Worm (Caenorhabditis elegans) whole organism, late embryonic: ENCODE measurements around the gene C34D10.5.

Source experiments
- C08G9.2 ChIP-seq: sonication (generic microtip); optimal IDR thresholded peaks from 2 replicates; lab custom pipeline; 2016; ENCODE audit warnings: mild to moderate bottlenecking, missing genetic modification characterization, moderate library complexity, missing compliant biosample characterization
- C38D4.7 ChIP-seq: fragments of 200-800 bp; sonication (Bioruptor generic); optimal IDR thresholded peaks from 2 replicates; lab custom pipeline; 2018; ENCODE audit warnings: mild to moderate bottlenecking, missing genetic modification characterization, moderate library complexity, missing compliant biosample characterization
- F13H6.1 ChIP-seq: sonication (generic microtip); optimal IDR thresholded peaks from 2 replicates; lab custom pipeline; 2016; ENCODE audit warnings: missing genetic modification characterization, missing compliant biosample characterization
- T23F11.4 ChIP-seq: fragments of 200-800 bp; sonication (Bioruptor generic); optimal IDR thresholded peaks from 2 replicates; lab custom pipeline; 2018; ENCODE audit warnings: mild to moderate bottlenecking, missing genetic modification characterization, missing compliant biosample characterization
- Y22D7AL.16 ChIP-seq: sonication (generic microtip); optimal IDR thresholded peaks from 2 replicates; lab custom pipeline; 2016; ENCODE audit warnings: missing genetic modification characterization, missing compliant biosample characterization
- ahr-1 ChIP-seq: sonication (generic microtip); optimal IDR thresholded peaks from 2 replicates; lab custom pipeline; 2016; ENCODE audit warnings: missing genetic modification characterization, missing compliant biosample characterization
- ceh-14 ChIP-seq: sonication (generic microtip); optimal IDR thresholded peaks from 2 replicates; lab custom pipeline; 2016; ENCODE audit warnings: missing genotype, missing genetic modification characterization, missing compliant biosample characterization
- ceh-18 ChIP-seq: sonication (generic microtip); optimal IDR thresholded peaks from 2 replicates; lab custom pipeline; 2016; ENCODE audit warnings: missing genetic modification characterization, missing compliant biosample characterization
- ceh-19 ChIP-seq: fragments of 200-800 bp; sonication (Bioruptor generic); optimal IDR thresholded peaks from 2 replicates; lab custom pipeline; 2018; ENCODE audit warnings: mild to moderate bottlenecking, missing genetic modification characterization, missing compliant biosample characterization
- ceh-2 ChIP-seq: sonication (generic microtip); optimal IDR thresholded peaks from 2 replicates; lab custom pipeline; 2016; ENCODE audit warnings: missing genotype, missing genetic modification characterization, missing compliant biosample characterization
- ceh-30 ChIP-seq: fragments of 150-350 bp; optimal IDR thresholded peaks from 2 replicates; lab custom pipeline; 2014; ENCODE audit warnings: missing biosample characterization, missing genetic modification characterization
- ceh-31 ChIP-seq: sonication (generic microtip); optimal IDR thresholded peaks from 2 replicates; lab custom pipeline; 2016; ENCODE audit warnings: missing genetic modification characterization, missing compliant biosample characterization
- ceh-34 ChIP-seq: sonication (generic microtip); optimal IDR thresholded peaks from 2 replicates; lab custom pipeline; 2016; ENCODE audit warnings: mild to moderate bottlenecking, missing genetic modification characterization, missing compliant biosample characterization
- che-1 ChIP-seq: sonication (generic microtip); optimal IDR thresholded peaks from 2 replicates; lab custom pipeline; 2016; ENCODE audit warnings: mild to moderate bottlenecking, missing genetic modification characterization, missing compliant biosample characterization
- dve-1 ChIP-seq: sonication (generic microtip); optimal IDR thresholded peaks from 2 replicates; lab custom pipeline; 2017; ENCODE audit warnings: antibody characterized with exemption, mild to moderate bottlenecking, missing genetic modification characterization, missing compliant biosample characterization
- elt-2 ChIP-seq: sonication (generic microtip); optimal IDR thresholded peaks from 2 replicates; lab custom pipeline; 2016; ENCODE audit warnings: missing genetic modification reagents, missing genetic modification characterization, missing compliant biosample characterization
- elt-4 ChIP-seq: sonication (generic microtip); optimal IDR thresholded peaks from 2 replicates; lab custom pipeline; 2016; ENCODE audit warnings: missing genetic modification characterization, missing compliant biosample characterization
- ets-4 ChIP-seq: sonication (generic microtip); optimal IDR thresholded peaks from 2 replicates; lab custom pipeline; 2016; ENCODE audit warnings: missing genetic modification characterization, missing compliant biosample characterization
- eyg-1 ChIP-seq: sonication (generic microtip); optimal IDR thresholded peaks from 2 replicates; lab custom pipeline; 2016; ENCODE audit warnings: missing genotype, missing genetic modification characterization, missing compliant biosample characterization
- fkh-6 ChIP-seq: sonication (generic microtip); optimal IDR thresholded peaks from 2 replicates; lab custom pipeline; 2016; ENCODE audit warnings: missing genetic modification characterization, missing compliant biosample characterization
- gmeb-2 ChIP-seq: sonication (generic microtip); optimal IDR thresholded peaks from 2 replicates; lab custom pipeline; 2016; ENCODE audit warnings: missing genetic modification characterization, inconsistent platforms, missing compliant biosample characterization
- hlh-15 ChIP-seq: sonication (generic microtip); optimal IDR thresholded peaks from 2 replicates; lab custom pipeline; 2016; ENCODE audit warnings: missing genetic modification characterization, missing compliant biosample characterization
- hlh-30 ChIP-seq: sonication (generic microtip); optimal IDR thresholded peaks from 2 replicates; lab custom pipeline; 2017; ENCODE audit warnings: antibody characterized with exemption, missing genetic modification characterization, missing compliant biosample characterization; ENCODE audit not compliant: insufficient read depth
- hlh-6 ChIP-seq: sonication (generic microtip); optimal IDR thresholded peaks from 2 replicates; lab custom pipeline; 2016; ENCODE audit warnings: missing genotype, missing genetic modification characterization, missing compliant biosample characterization
- hlh-8 ChIP-seq: sonication (generic microtip); optimal IDR thresholded peaks from 2 replicates; lab custom pipeline; 2016; ENCODE audit warnings: missing genotype, missing genetic modification characterization, missing compliant biosample characterization
- lim-6 ChIP-seq: sonication (generic microtip); optimal IDR thresholded peaks from 2 replicates; lab custom pipeline; 2016; ENCODE audit warnings: missing genetic modification characterization, missing compliant biosample characterization
- lin-11 ChIP-seq: fragments of 200-800 bp; sonication (Bioruptor generic); optimal IDR thresholded peaks from 2 replicates; lab custom pipeline; 2018; ENCODE audit warnings: mild to moderate bottlenecking, missing genetic modification characterization, missing compliant biosample characterization
- madf-2 ChIP-seq: sonication (generic microtip); optimal IDR thresholded peaks from 2 replicates; lab custom pipeline; 2017; ENCODE audit warnings: missing genetic modification characterization, missing compliant biosample characterization
- mec-3 ChIP-seq: sonication (generic microtip); optimal IDR thresholded peaks from 2 replicates; lab custom pipeline; 2016; ENCODE audit warnings: borderline replicate concordance, missing genetic modification characterization, missing compliant biosample characterization
- nfya-1 ChIP-seq: sonication (generic microtip); optimal IDR thresholded peaks from 2 replicates; lab custom pipeline; 2017; ENCODE audit warnings: missing genetic modification characterization, mild to moderate bottlenecking, missing compliant biosample characterization, antibody characterized with exemption, moderate library complexity
- npax-4 ChIP-seq: sonication (generic microtip); optimal IDR thresholded peaks from 2 replicates; lab custom pipeline; 2016; ENCODE audit warnings: missing genetic modification characterization, missing compliant biosample characterization
- pat-9 ChIP-seq: fragments of 200-800 bp; sonication (Bioruptor generic); optimal IDR thresholded peaks from 2 replicates; lab custom pipeline; 2018; ENCODE audit warnings: mild to moderate bottlenecking, missing genetic modification characterization, moderate library complexity, missing compliant biosample characterization
- pha-2 ChIP-seq: sonication (generic microtip); optimal IDR thresholded peaks from 2 replicates; lab custom pipeline; 2017; ENCODE audit warnings: mild to moderate bottlenecking, missing genetic modification characterization, missing compliant biosample characterization
- pha-4 ChIP-seq: fragments of 150-350 bp; optimal IDR thresholded peaks from 2 replicates; lab custom pipeline; 2018; ENCODE audit warnings: missing biosample characterization, missing genetic modification reagents, missing genetic modification characterization
- pros-1 ChIP-seq: fragments of 150-350 bp; optimal IDR thresholded peaks from 2 replicates; lab custom pipeline; 2014; ENCODE audit warnings: missing biosample characterization, missing genetic modification reagents, missing genetic modification characterization
- ref-2 ChIP-seq: sonication (generic microtip); optimal IDR thresholded peaks from 2 replicates; lab custom pipeline; 2016; ENCODE audit warnings: missing genetic modification characterization, missing compliant biosample characterization
- sdc-2 ChIP-seq: sonication (generic microtip); optimal IDR thresholded peaks from 2 replicates; lab custom pipeline; 2016; ENCODE audit warnings: missing genotype, missing genetic modification characterization, missing compliant biosample characterization
- tbx-2 ChIP-seq: sonication (generic microtip); optimal IDR thresholded peaks from 2 replicates; lab custom pipeline; 2016; ENCODE audit warnings: missing genetic modification characterization, missing compliant biosample characterization
- unc-3 ChIP-seq, 2 experiments: fragments of 200-800 bp in 1 of 2; sonication (Bioruptor generic) in 1 of 2; sonication (generic microtip) in 1 of 2; conservative IDR thresholded peaks in 1 of 2; optimal IDR thresholded peaks in 1 of 2; 2 replicates each; pipeline versions ENCODE4 v1.3.6 to Lab custom; 2016 to 2022; ENCODE audit warnings: missing compliant biosample characterization in 2 of 2, missing genetic modification characterization in 2 of 2, missing genetic modification reagents in 1 of 2
- unc-42 ChIP-seq: sonication (generic microtip); optimal IDR thresholded peaks from 2 replicates; lab custom pipeline; 2016; ENCODE audit warnings: missing genotype, missing genetic modification characterization, missing compliant biosample characterization
- unc-55 ChIP-seq: sonication (generic microtip); optimal IDR thresholded peaks from 2 replicates; lab custom pipeline; 2017; ENCODE audit warnings: missing biosample characterization, missing genetic modification reagents, missing genetic modification characterization
- unc-86 ChIP-seq: sonication (generic microtip); optimal IDR thresholded peaks from 2 replicates; lab custom pipeline; 2016; ENCODE audit warnings: missing genetic modification characterization, missing compliant biosample characterization
- ztf-16 ChIP-seq: sonication (generic microtip); optimal IDR thresholded peaks from 2 replicates; lab custom pipeline; 2017; ENCODE audit warnings: missing genetic modification characterization, missing compliant biosample characterization

The C34D10.5 gene

DNA sequence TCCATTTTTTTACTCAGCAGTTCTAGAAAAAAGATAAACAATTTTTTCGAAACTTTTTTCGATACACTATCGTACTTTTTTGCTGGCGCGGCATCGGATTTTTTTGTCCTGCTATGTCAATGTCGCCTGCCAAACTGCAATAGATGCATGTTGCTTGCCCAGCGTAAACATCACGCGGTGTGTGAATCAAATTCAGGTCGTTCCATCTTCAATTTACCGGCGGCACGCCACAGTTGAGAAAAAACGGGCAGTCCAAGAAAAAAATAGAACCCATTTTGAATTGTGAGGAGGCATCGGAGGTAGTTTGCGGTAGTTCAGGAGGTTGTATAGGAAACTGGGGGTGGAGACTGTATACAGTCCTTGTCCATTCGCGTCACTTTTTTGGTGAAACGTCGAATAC lies 614 bp downstream of the C34D10.5 start:
- TF ChIP-seq ref-2 (tag; lab: Kevin White, UChicago), result no peak
- no peak for TF ChIP-seq hlh-30 (tag; lab: Kevin White, UChicago)
- TF ChIP-seq Y22D7AL.16 (tag; lab: Kevin White, UChicago), result no peak
- no peak for TF ChIP-seq lin-11
- no peak for TF ChIP-seq ztf-16 (tag; lab: Kevin White, UChicago)
- TF ChIP-seq pha-4 (tag; lab: Kevin White, UChicago), result no peak
- no peak for TF ChIP-seq fkh-6 (tag; lab: Kevin White, UChicago)
- TF ChIP-seq hlh-15 (tag; lab: Kevin White, UChicago), result no peak
- no peak for TF ChIP-seq hlh-8 (tag; lab: Kevin White, UChicago)
- TF ChIP-seq ceh-19 (GFP tag; lab: Kevin White, UChicago), result no peak
- TF ChIP-seq elt-4 (tag; lab: Kevin White, UChicago), result no peak
- TF ChIP-seq che-1 (tag; lab: Kevin White, UChicago), result no peak
- no peak for TF ChIP-seq C08G9.2 (tag; lab: Kevin White, UChicago)
- TF ChIP-seq F13H6.1 (tag; lab: Kevin White, UChicago), result no peak

DNA sequence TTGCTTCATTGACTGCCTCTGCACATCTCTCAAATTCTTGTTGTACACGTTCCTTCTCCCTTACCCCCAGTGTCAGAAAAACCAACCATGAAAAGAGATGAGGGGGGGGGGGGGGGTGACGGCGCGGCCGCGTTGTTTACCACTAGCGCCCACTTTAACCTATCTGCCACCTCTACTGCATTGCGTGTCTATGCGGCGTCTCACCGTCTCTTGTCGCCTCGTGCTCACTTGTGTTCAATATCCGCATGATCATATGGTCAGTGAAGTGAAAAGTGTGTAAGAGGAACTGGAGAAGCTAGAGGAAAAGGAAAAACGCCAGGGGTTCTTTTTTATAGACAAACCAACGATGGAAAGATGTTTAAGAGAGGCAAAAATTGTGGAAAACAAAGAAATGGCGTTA lies 1.8 kb downstream of the C34D10.5 start:
- TF ChIP-seq unc-55 (peak; percentile 0), ceh-14 (tag; lab: Kevin White, UChicago) (peak; percentile 25), dve-1 (peak; percentile 21), ceh-2 (tag; lab: Kevin White, UChicago) (peak; percentile 36), elt-4 (tag; lab: Kevin White, UChicago) (no peak), gmeb-2 (no peak), hlh-30 (tag; lab: Kevin White, UChicago) (peak; percentile 90), ceh-31 (tag; lab: Kevin White, UChicago) (peak; percentile 65), elt-2 (tag; lab: Kevin White, UChicago) (no peak), ceh-19 (GFP tag; lab: Kevin White, UChicago) (peak; percentile 34), ceh-34 (tag; lab: Kevin White, UChicago) (peak; percentile 24), nfya-1 (peak; percentile 31), tbx-2 (tag; lab: Kevin White, UChicago) (peak; percentile 66), T23F11.4 (peak; percentile 49), C38D4.7 (GFP tag; lab: Kevin White, UChicago) (no peak), ets-4 (tag; lab: Kevin White, UChicago) (no peak), F13H6.1 (tag; lab: Kevin White, UChicago) (peak; percentile 62), pros-1 (tag; lab: Kevin White, UChicago) (peak; percentile 68), sdc-2 (tag; lab: Kevin White, UChicago) (peak; percentile 37), ceh-18 (tag; lab: Kevin White, UChicago) (peak; percentile 82)

DNA sequence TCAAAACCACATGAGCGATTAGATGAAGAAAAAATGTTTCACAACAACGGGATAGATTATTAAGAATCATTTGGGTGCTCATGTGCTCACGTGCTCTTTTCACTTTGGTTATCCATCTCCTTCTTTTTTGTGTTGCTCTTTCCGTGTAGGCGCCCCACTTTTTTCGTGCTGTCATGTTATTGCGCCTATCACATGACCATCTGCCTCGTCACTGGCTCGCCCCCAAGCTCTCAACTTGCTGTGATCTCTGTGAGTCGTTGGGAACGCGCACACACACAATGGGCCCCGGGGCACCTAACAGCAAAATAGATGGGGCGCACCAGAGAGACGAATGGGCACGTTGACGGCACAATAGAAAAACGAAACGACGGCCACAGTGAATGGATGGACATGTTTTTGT lies 3.8 kb downstream of the C34D10.5 start:
- TF ChIP-seq ceh-18 (tag; lab: Kevin White, UChicago), result peak; percentile 78
- peak; percentile 35 for TF ChIP-seq unc-42 (tag; lab: Kevin White, UChicago)
- no peak for TF ChIP-seq ceh-30 (tag; lab: Kevin White, UChicago)
- TF ChIP-seq pha-4 (tag; lab: Kevin White, UChicago), result no peak
- TF ChIP-seq ceh-31 (tag; lab: Kevin White, UChicago), result peak; percentile 44
- TF ChIP-seq ref-2 (tag; lab: Kevin White, UChicago), result peak; percentile 4
- TF ChIP-seq C08G9.2 (tag; lab: Kevin White, UChicago), result peak; percentile 5
- peak; percentile 81 for TF ChIP-seq hlh-30 (tag; lab: Kevin White, UChicago)
- no peak for TF ChIP-seq F13H6.1 (tag; lab: Kevin White, UChicago)
- TF ChIP-seq madf-2 (tag; lab: Kevin White, UChicago), result no peak
- no peak for TF ChIP-seq ahr-1 (tag; lab: Kevin White, UChicago)
- TF ChIP-seq gmeb-2, result no peak
- TF ChIP-seq, all 69 proteins: peak for 6

DNA sequence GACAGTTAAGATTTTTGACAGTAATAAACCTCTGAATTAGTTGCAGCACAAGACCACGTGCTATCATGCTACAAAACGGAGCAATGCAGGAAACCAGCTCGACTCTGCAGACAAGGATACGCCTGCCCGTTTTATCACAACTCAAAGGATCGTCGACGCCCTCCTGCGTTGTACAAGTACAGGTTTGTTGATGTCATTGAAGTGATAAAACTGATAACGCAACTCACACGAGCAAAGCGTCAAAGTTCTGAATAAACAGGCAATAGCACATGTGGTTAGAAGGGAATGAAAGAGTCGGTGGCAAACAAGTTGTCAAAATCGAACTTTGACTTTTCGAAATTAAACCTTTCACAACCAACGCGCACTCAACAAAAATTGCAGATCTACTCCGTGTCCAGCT lies 4.9 kb downstream of the C34D10.5 start:
- TF ChIP-seq elt-4 (tag; lab: Kevin White, UChicago), result no peak
- no peak for TF ChIP-seq unc-86 (tag; lab: Kevin White, UChicago)
- no peak for TF ChIP-seq eyg-1
- no peak for TF ChIP-seq pha-2 (tag; lab: Kevin White, UChicago)
- no peak for TF ChIP-seq unc-3 (GFP tag; conservative IDR thresholded peaks at IDR 0.05; lab: Robert Waterston, UW)
- TF ChIP-seq unc-3 (tag; optimal IDR thresholded peaks at IDR 0.05; lab: Kevin White, UChicago), result no peak
- no peak for TF ChIP-seq hlh-6 (tag; lab: Kevin White, UChicago)
- TF ChIP-seq npax-4 (tag; lab: Kevin White, UChicago), result no peak
- no peak for TF ChIP-seq unc-42 (tag; lab: Kevin White, UChicago)
- no peak for TF ChIP-seq lim-6 (tag; lab: Kevin White, UChicago)
- TF ChIP-seq ceh-34 (tag; lab: Kevin White, UChicago), result no peak
- TF ChIP-seq mec-3 (tag; lab: Kevin White, UChicago), result no peak
- TF ChIP-seq pha-4 (tag; lab: Kevin White, UChicago), result no peak
- no peak for TF ChIP-seq ceh-18 (tag; lab: Kevin White, UChicago)
- TF ChIP-seq hlh-30 (tag; lab: Kevin White, UChicago), result no peak
- no peak for TF ChIP-seq pat-9 (tag; lab: Kevin White, UChicago)
